Worm (Caenorhabditis elegans): ENCODE measurements around the gene F49C5.11.
"Not testable (repeated sequence)": the region's sequence is repeated elsewhere in the genome, so short reads cannot be mapped to it uniquely, and the experiment has no call there.

Gene F49C5.11

DNA sequence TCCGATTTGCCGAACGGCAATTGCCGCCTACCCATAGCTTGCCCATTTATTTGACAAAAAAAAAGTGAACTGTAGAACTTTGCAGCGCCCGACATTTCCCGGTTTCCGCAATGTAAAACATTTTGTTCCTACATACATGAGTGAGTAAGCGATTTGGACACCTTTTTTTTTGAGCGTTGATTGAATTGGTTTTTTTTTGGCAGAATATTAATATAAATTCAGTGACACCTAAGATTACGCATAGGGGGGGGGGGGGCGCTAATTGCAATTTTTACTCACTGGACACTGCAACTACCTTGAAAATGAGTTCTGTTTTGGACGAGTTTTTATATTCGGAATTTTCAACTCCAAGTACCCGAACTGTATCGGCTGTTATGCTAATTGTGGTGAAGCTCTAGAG, 30.2 kb upstream of the F49C5.11 start, which contains the start of gene srx-118:
srx-118 (plus strand) TSS at position 301 of the 400 bp plus-strand sequence.
- TF ChIP-seq ztf-29 (GFP tag; IDR thresholded peaks at IDR 0.05) (no peak), klf-2 (GFP tag; conservative IDR thresholded peaks at IDR 0.05) (no peak), tab-1 (GFP tag; IDR thresholded peaks at IDR 0.05) (no peak), flt-1 (GFP tag; IDR thresholded peaks at IDR 0.05) (no peak)

DNA sequence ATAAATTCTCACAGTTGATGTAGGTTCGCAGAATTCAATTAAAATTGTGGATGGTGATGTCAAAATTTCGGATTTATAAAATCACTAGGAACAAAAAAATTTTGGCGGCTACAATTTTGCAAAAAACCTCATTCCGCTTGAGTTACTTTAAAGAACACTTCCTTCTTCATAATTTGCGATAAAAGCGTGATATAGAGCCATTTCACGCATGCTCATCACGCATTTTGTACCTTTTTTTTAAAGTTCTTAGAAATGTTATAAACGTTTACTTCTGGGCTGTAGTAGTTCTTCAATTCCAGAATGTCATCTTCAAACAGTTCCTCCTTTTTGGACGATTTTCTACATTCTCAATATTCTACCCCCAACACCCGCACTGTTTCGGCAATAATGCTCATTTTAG, 27.7 kb upstream of the F49C5.11 start, which contains the start of gene srx-119:
srx-119 (plus strand) TSS at position 301 of the 400 bp plus-strand sequence.
- TF ChIP-seq cog-1 (tag; optimal IDR thresholded peaks at IDR 0.05) (no peak), ztf-23 (GFP tag; IDR thresholded peaks at IDR 0.05) (no peak), med-1 (GFP tag; optimal IDR thresholded peaks at IDR 0.05; ENCODE audit: insufficient read depth) (no peak), ztf-29 (GFP tag; IDR thresholded peaks at IDR 0.05) (no peak), tab-1 (GFP tag; IDR thresholded peaks at IDR 0.05) (no peak), T22C8.4 (GFP tag; IDR thresholded peaks at IDR 0.05) (no peak), flt-1 (GFP tag; IDR thresholded peaks at IDR 0.05) (no peak), klf-2 (GFP tag; conservative IDR thresholded peaks at IDR 0.05) (no peak), ref-1 (GFP tag; conservative IDR thresholded peaks at IDR 0.05) (no peak)

ce11 chrII:12530958-12531357, 24.7 kb upstream of the F49C5.11 start, which contains the start of gene srx-120:
srx-120 (plus strand) TSS chrII:12531258.
- TF ChIP-seq klf-2 (GFP tag; conservative IDR thresholded peaks at IDR 0.05) (no peak), cog-1 (tag; optimal IDR thresholded peaks at IDR 0.05) (no peak), med-1 (GFP tag; optimal IDR thresholded peaks at IDR 0.05; ENCODE audit: insufficient read depth) (no peak), ztf-23 (GFP tag; IDR thresholded peaks at IDR 0.05) (no peak), tab-1 (GFP tag; IDR thresholded peaks at IDR 0.05) (no peak)

DNA sequence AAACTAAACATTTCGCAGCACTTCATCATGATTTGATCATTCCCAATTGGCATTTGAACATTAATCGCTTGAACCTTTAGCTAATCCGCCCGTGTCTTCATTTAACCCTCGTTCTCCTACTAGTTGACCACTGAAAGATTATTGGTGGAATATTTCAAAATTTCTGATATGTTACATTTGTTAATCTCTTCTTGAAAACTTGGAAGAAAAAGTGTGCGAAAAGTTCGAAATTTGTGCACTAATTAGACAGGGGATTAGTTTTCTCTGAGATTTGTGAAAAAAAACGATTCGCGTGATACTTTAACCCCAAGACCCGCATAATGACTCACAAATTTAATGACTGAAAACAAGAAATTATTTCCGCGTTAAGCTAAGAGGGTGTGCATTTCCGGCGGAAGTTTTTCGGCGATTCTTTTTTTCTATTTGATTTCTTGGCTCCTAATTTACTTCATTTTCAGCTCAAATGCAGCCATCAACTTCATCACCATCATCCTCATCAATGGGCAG, 20.3 kb upstream of the F49C5.11 start, which contains the start of gene nimk-1:
nimk-1 (plus strand) TSS at position 457 of the 507 bp plus-strand sequence.
- TF ChIP-seq tab-1 (GFP tag; IDR thresholded peaks at IDR 0.05), result no peak
- TF ChIP-seq cog-1 (tag; optimal IDR thresholded peaks at IDR 0.05), result no peak
- no peak for TF ChIP-seq T22C8.4 (GFP tag; IDR thresholded peaks at IDR 0.05)
- TF ChIP-seq flt-1 (GFP tag; IDR thresholded peaks at IDR 0.05), result no peak
- no peak for TF ChIP-seq ref-1 (GFP tag; conservative IDR thresholded peaks at IDR 0.05)
- no peak for TF ChIP-seq klf-2 (GFP tag; conservative IDR thresholded peaks at IDR 0.05)
- no peak for TF ChIP-seq med-1 (GFP tag; optimal IDR thresholded peaks at IDR 0.05; ENCODE audit: insufficient read depth)
- TF ChIP-seq ztf-29 (GFP tag; IDR thresholded peaks at IDR 0.05), result no peak
- TF ChIP-seq ztf-23 (GFP tag; IDR thresholded peaks at IDR 0.05), result no peak

DNA sequence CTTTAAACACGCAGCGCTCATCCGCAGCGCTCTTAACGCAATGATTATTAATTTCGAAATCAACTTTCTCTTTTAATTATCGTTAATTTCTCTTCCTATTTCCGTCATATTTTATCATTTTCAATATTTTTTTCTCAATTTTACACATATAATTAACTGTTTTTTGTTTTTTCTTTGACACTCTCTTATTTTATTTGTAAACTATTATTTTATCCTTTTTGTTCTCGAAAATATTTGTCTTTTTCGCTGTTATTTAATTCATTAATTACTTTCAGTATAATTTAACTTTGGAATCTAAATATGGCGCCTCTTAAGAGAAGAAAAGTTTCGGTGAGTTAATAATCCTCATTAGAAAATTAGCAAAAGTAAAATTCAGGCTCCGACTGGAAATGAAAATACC, 19.5 kb upstream of the F49C5.11 start, which contains the start of gene F49C5.3:
F49C5.3 (plus strand) TSS at position 301 of the 400 bp plus-strand sequence.
- not testable (repeated sequence) for TF ChIP-seq ztf-23 (GFP tag; IDR thresholded peaks at IDR 0.05); klf-2 (GFP tag; conservative IDR thresholded peaks at IDR 0.05); ref-1 (GFP tag; conservative IDR thresholded peaks at IDR 0.05)

ce11 chrII:12539395-12539794, 16.3 kb upstream of the F49C5.11 start:
- no peak for TF ChIP-seq tab-1 (GFP tag; IDR thresholded peaks at IDR 0.05)
- no peak for TF ChIP-seq T22C8.4 (GFP tag; IDR thresholded peaks at IDR 0.05)
- TF ChIP-seq klf-2 (GFP tag; conservative IDR thresholded peaks at IDR 0.05), result no peak
- no peak for TF ChIP-seq flt-1 (GFP tag; IDR thresholded peaks at IDR 0.05)
- TF ChIP-seq ztf-23 (GFP tag; IDR thresholded peaks at IDR 0.05), result no peak
- TF ChIP-seq ref-1 (GFP tag; conservative IDR thresholded peaks at IDR 0.05), result no peak
- no peak for TF ChIP-seq cog-1 (tag; optimal IDR thresholded peaks at IDR 0.05)
- no peak for TF ChIP-seq ztf-29 (GFP tag; IDR thresholded peaks at IDR 0.05)
- no peak for TF ChIP-seq med-1 (GFP tag; optimal IDR thresholded peaks at IDR 0.05; ENCODE audit: insufficient read depth)

ce11 chrII:12542594-12542997, 13.1 kb upstream of the F49C5.11 start:
- TF ChIP-seq klf-2 (GFP tag; conservative IDR thresholded peaks at IDR 0.05) (no peak), ztf-23 (GFP tag; IDR thresholded peaks at IDR 0.05) (no peak), T22C8.4 (GFP tag; IDR thresholded peaks at IDR 0.05) (no peak), ref-1 (GFP tag; conservative IDR thresholded peaks at IDR 0.05) (no peak), cog-1 (tag; optimal IDR thresholded peaks at IDR 0.05) (no peak), flt-1 (GFP tag; IDR thresholded peaks at IDR 0.05) (no peak), ztf-29 (GFP tag; IDR thresholded peaks at IDR 0.05) (no peak), med-1 (GFP tag; optimal IDR thresholded peaks at IDR 0.05; ENCODE audit: insufficient read depth) (no peak), tab-1 (GFP tag; IDR thresholded peaks at IDR 0.05) (no peak)

ce11 chrII:12544533-12544932, 11.1 kb upstream of the F49C5.11 start, which contains the start of gene F49C5.9:
F49C5.9 (minus strand) TSS chrII:12544633.
- TF ChIP-seq ref-1 (GFP tag; conservative IDR thresholded peaks at IDR 0.05) (no peak), klf-2 (GFP tag; conservative IDR thresholded peaks at IDR 0.05) (no peak), T22C8.4 (GFP tag; IDR thresholded peaks at IDR 0.05) (no peak), med-1 (GFP tag; optimal IDR thresholded peaks at IDR 0.05; ENCODE audit: insufficient read depth) (no peak), flt-1 (GFP tag; IDR thresholded peaks at IDR 0.05) (no peak), ztf-29 (GFP tag; IDR thresholded peaks at IDR 0.05) (no peak), tab-1 (GFP tag; IDR thresholded peaks at IDR 0.05) (no peak), ztf-23 (GFP tag; IDR thresholded peaks at IDR 0.05) (no peak), cog-1 (tag; optimal IDR thresholded peaks at IDR 0.05) (no peak)

DNA sequence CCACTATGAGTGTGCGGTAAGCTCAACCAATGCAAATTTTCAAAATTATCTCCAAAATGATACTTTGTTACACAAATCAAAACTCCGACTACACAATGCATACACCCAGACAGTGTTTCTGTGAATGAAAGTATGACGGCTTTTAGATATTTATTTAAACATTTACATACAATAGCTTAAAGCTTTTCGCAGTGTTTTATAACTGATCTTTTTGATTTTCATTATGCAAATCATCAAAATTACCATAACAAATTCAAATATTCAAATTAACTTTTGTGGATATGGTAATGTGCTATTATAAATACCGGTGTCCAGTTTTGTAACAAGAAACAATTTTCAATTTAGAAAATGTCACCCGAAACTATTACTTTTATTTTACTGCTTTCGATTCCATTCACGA, 9.3 kb upstream of the F49C5.11 start, which contains the start of the genes F49C5.5 and F49C5.10:
F49C5.5 (minus strand) TSS at position 101 of the 400 bp plus-strand sequence.
F49C5.10 (plus strand) TSS at position 344 of the 400 bp plus-strand sequence.
- TF ChIP-seq ref-1 (GFP tag; conservative IDR thresholded peaks at IDR 0.05), result no peak
- no peak for TF ChIP-seq klf-2 (GFP tag; conservative IDR thresholded peaks at IDR 0.05)
- no peak for TF ChIP-seq cog-1 (tag; optimal IDR thresholded peaks at IDR 0.05)
- TF ChIP-seq flt-1 (GFP tag; IDR thresholded peaks at IDR 0.05), result no peak
- no peak for TF ChIP-seq ztf-29 (GFP tag; IDR thresholded peaks at IDR 0.05)
- no peak for TF ChIP-seq tab-1 (GFP tag; IDR thresholded peaks at IDR 0.05)
- no peak for TF ChIP-seq T22C8.4 (GFP tag; IDR thresholded peaks at IDR 0.05)
- no peak for TF ChIP-seq ztf-23 (GFP tag; IDR thresholded peaks at IDR 0.05)
- TF ChIP-seq med-1 (GFP tag; optimal IDR thresholded peaks at IDR 0.05; ENCODE audit: insufficient read depth), result no peak

DNA sequence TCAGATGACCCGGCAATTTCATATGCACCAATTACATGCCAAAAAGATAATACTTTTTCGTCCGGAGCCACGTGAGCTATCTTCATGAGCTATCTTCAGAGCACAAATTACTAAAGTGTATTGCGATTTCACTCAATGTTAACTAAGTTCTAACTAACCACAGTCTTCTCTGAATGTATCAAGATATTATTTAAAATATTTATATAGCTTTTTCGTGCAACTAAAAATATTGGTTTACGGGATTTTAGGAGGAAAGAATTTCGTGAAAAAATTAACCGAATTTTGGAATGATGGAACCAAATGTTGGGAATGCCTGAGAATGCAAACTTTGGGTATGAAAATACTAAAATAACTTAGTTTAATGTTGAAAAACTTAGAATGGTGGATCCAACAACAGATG, 8.1 kb upstream of the F49C5.11 start, which contains the start of gene F49C5.16:
F49C5.16 (plus strand) TSS at position 301 of the 400 bp plus-strand sequence.
- TF ChIP-seq ztf-29 (GFP tag; IDR thresholded peaks at IDR 0.05) (no peak), cog-1 (tag; optimal IDR thresholded peaks at IDR 0.05) (no peak), T22C8.4 (GFP tag; IDR thresholded peaks at IDR 0.05) (no peak), tab-1 (GFP tag; IDR thresholded peaks at IDR 0.05) (no peak)
